Fruit fly (Drosophila melanogaster): ENCODE data around the gene CG12535.

The CG12535 gene

DNA sequence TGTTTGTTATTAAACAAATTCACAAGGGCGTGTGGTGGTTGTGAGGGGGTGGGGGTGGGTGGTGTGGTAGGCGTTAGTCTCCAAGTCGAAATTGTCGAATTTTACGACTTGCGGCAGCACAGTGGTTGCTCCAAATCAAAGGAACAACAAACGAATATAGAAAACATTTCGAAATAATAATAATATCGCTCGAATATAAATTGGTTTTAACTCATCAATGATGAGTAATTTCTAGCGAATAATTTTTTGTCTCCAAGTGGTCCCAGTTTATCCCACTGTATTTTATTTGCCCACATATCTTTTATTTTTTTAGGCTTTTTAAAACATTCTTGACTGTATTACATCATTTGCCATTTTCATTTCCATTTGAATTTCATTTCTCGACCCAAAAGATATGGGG lies 67.8 kb downstream of the CG12535 start (continued):
- TF ChIP-seq hth (optimal IDR thresholded peaks at IDR 0.05) (no peak), Jarid2 (GFP tag; optimal IDR thresholded peaks at IDR 0.05) (no peak), aop (GFP tag; IDR thresholded peaks at IDR 0.05) (no peak), CG18599 (GFP tag; optimal IDR thresholded peaks at IDR 0.05) (peak; percentile 68), Oaz (GFP tag; IDR thresholded peaks at IDR 0.05) (peak; percentile 57; the same call in 1 of the 2 replicates), CG9727 (GFP tag; optimal IDR thresholded peaks at IDR 0.05) (no peak), Dp (GFP tag; optimal IDR thresholded peaks at IDR 0.05) (no peak), CG4617 (GFP tag; optimal IDR thresholded peaks at IDR 0.05; ENCODE audit: borderline replicate concordance) (no peak), tll (GFP tag; optimal IDR thresholded peaks at IDR 0.05) (no peak), twi (tag; optimal IDR thresholded peaks at IDR 0.05) (no peak), bbx (GFP tag; IDR thresholded peaks at IDR 0.05; ENCODE audit: partially characterized antibody) (no peak), CG8944 (GFP tag; optimal IDR thresholded peaks at IDR 0.05) (no peak), Stat92E (GFP tag; optimal IDR thresholded peaks at IDR 0.05) (no peak), MBD-R2 (GFP tag; IDR thresholded peaks at IDR 0.05) (peak; percentile 32; the same call in 1 of the 2 replicates), scrt (GFP tag; optimal IDR thresholded peaks at IDR 0.05) (peak; percentile 11), seq (GFP tag; IDR thresholded peaks at IDR 0.05) (peak; percentile 48; the same call in 1 of the 2 replicates), CG9932 (GFP tag; IDR thresholded peaks at IDR 0.05) (peak; percentile 70), CG34376 (GFP tag; optimal IDR thresholded peaks at IDR 0.05) (no peak), CG17802 (tag; optimal IDR thresholded peaks at IDR 0.05) (no peak), NfI (GFP tag; optimal IDR thresholded peaks at IDR 0.05) (peak; percentile 33), esg (GFP tag; conservative IDR thresholded peaks at IDR 0.05) (peak; percentile 67), fd96Cb (tag; optimal IDR thresholded peaks at IDR 0.05) (no peak), ERR (GFP tag; optimal IDR thresholded peaks at IDR 0.05) (no peak), Chrac-16 (GFP tag; optimal IDR thresholded peaks at IDR 0.05) (no peak), CG9609 (GFP tag; optimal IDR thresholded peaks at IDR 0.05) (no peak), Camta (GFP tag; optimal IDR thresholded peaks at IDR 0.05) (no peak), Usf (GFP tag; optimal IDR thresholded peaks at IDR 0.05) (no peak), CG11695 (GFP tag; IDR thresholded peaks at IDR 0.05) (peak; percentile 68; the same call in 2 of the 3 replicates), B-H1 (GFP tag; IDR thresholded peaks at IDR 0.05) (0 out of 3 replicates have a peak, but pooled peaks have one; percentile 19), pan (optimal IDR thresholded peaks at IDR 0.05) (no peak), pan (GFP tag; optimal IDR thresholded peaks at IDR 0.05 in 1 of 2, IDR thresholded peaks at IDR 0.05 in 1 of 2) (peak in 1 of 2 experiments; percentile 84), CG14667 (GFP tag; IDR thresholded peaks at IDR 0.05) (no peak), chm (GFP tag; IDR thresholded peaks at IDR 0.05) (no peak), nom (GFP tag; optimal IDR thresholded peaks at IDR 0.05) (no peak), Atf-2 (GFP tag; optimal IDR thresholded peaks at IDR 0.05) (no peak), CG14710 (tag; optimal IDR thresholded peaks at IDR 0.05) (no peak), bab2 (GFP tag; optimal IDR thresholded peaks at IDR 0.05) (peak; percentile 28), NC2α (GFP tag; optimal IDR thresholded peaks at IDR 0.05) (no peak), lilli (GFP tag; optimal IDR thresholded peaks at IDR 0.05) (peak; percentile 22), btn (GFP tag; optimal IDR thresholded peaks at IDR 0.05) (no peak), CG11093 (GFP tag; IDR thresholded peaks at IDR 0.05) (no peak), Hr51 (GFP tag; optimal IDR thresholded peaks at IDR 0.05) (peak in 1 of 2 experiments; percentile 44), E2f1 (GFP tag; IDR thresholded peaks at IDR 0.05) (peak; percentile 34; the same call in 1 of the 2 replicates), CG30020 (tag; optimal IDR thresholded peaks at IDR 0.05) (no peak), CG10267 (tag; optimal IDR thresholded peaks at IDR 0.05) (no peak), kni (GFP tag; optimal IDR thresholded peaks at IDR 0.05) (no peak), Atf6 (GFP tag; IDR thresholded peaks at IDR 0.05) (peak; percentile 78), Fer1 (GFP tag; optimal IDR thresholded peaks at IDR 0.05) (peak; percentile 48), Asciz (GFP tag; optimal IDR thresholded peaks at IDR 0.05) (no peak), Myb (GFP tag; optimal IDR thresholded peaks at IDR 0.05) (no peak), CG6683 (GFP tag; optimal IDR thresholded peaks at IDR 0.05) (no peak)
